Worm (Caenorhabditis elegans) whole organism, L2 larva: Measurements from ENCODE around the gene srz-19.

Source experiments
- F13H6.1 ChIP-seq: sonication (generic microtip); optimal IDR thresholded peaks from 2 replicates; lab custom pipeline; 2016; ENCODE audit warnings: missing genetic modification characterization, missing compliant biosample characterization
- fos-1 ChIP-seq: fragments of 150-350 bp; optimal IDR thresholded peaks from 2 replicates; lab custom pipeline; 2014; ENCODE audit warnings: missing biosample characterization, missing genetic modification characterization
- nhr-129 ChIP-seq: fragments of 150-350 bp; optimal IDR thresholded peaks from 2 replicates; lab custom pipeline; 2014; ENCODE audit warnings: missing biosample characterization, missing genetic modification characterization

DNA sequence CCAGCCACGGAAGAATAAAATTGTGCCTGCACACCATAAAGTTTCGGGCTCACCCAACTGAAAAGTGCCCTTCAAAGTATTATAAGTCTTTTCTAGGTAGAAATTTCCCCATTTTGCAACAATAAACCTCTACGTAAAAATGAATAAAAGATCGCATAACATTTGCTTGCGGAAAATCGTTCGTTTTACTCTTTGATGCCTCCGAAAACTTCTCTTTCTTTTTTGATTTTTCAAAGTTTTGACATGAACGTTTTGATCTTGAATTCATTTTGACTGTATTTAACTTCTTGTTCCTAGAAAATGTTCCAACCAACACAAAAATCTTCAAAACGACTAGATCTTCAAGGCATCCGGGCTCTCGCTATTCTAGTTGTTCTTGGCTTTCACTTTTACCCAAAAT is 30.6 kb upstream of the srz-19 start, which contains the start of gene oac-21:
- TF ChIP-seq fos-1 (tag; lab: Kevin White, UChicago) (no peak), F13H6.1 (tag; lab: Kevin White, UChicago) (no peak), nhr-129 (tag; lab: Kevin White, UChicago) (no peak)
